Fruit fly (Drosophila melanogaster): Measurements from ENCODE around the gene BG642312.

The BG642312 gene

dm6 chr3L:6233281-6233680 lies at the start of gene BG642312:
Gene BG642312, minus strand, starts transcription at chr3L:6233381.
- no peak for TF ChIP-seq CG8478 (optimal IDR thresholded peaks at IDR 0.05)

DNA sequence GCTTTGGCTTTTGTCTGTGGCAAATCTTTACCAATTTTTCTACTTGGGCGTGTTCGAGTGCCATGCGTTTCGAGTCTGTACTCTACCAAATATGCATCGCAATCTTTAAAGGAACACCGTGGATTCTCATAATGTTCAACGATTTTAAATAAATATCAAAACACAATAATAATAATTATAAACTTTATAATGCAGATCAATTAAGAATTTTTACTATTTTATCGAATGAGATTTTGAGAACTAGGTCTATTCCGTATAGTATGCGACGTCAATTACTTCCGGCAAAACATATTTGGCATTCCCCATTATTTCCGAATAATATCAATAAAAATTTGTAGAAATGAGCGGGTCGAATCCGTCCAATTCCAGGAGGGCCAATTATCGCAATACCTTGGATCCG lies 42.3 kb upstream of the BG642312 start, which contains the start of gene CG43168:
Gene CG43168, plus strand, starts transcription at position 301 of the 400 bp plus-strand sequence.
- no peak for TF ChIP-seq CTCF (optimal IDR thresholded peaks at IDR 0.05)
- no peak for TF ChIP-seq CG8478 (optimal IDR thresholded peaks at IDR 0.05)

DNA sequence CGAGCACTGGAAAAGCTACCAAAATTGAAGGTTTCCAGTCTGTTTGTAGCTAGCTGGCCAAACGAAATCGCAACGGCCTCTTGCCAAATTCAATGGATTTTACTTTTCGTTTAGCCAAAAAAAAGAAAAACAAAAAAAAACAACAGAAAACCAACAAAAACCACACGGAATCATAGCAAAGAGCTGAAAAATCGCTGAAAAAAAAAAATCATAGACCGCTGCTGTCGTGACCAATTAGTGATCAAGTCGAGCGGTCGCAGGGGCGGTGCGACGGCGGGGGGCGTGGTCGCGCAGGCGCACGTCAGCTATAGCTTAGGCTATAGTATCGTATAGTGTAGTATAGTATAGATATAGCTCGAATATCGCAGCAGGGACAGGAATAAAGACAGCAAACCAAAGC lies 41.7 kb upstream of the BG642312 start:
- TF ChIP-seq CTCF (optimal IDR thresholded peaks at IDR 0.05) (no peak), CG8478 (optimal IDR thresholded peaks at IDR 0.05) (no peak)

- TF ChIP-seq CG8478 (optimal IDR thresholded peaks at IDR 0.05) (no peak), CTCF (optimal IDR thresholded peaks at IDR 0.05) (no peak)
Measured at dm6 chr3L:6270283-6270682, 37.1 kb upstream of the BG642312 start.

dm6 chr3L:6269003-6269402 lies 35.8 kb upstream of the BG642312 start:
- TF ChIP-seq CTCF (optimal IDR thresholded peaks at IDR 0.05) (no peak), CG8478 (optimal IDR thresholded peaks at IDR 0.05) (no peak)

DNA sequence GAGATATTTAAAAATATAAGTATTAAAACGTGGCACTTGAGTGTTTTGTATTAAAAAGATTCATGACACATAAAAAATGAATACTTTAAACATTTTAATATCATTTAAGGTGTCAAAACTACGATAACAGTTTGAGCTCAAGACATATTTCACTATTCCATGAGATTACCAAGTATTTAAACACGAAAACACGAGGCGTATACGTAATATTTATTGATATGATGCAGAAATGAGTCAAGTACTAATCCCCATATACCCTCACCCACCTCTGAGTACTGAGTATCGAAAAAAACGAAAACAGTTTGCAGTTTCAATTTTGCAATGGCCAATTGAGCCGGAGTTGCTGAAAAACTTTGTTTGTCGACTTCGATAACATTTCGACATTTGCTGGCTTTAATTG lies 34.9 kb upstream of the BG642312 start:
- no peak for TF ChIP-seq CG8478 (optimal IDR thresholded peaks at IDR 0.05)
- no peak for TF ChIP-seq CTCF (optimal IDR thresholded peaks at IDR 0.05)

DNA sequence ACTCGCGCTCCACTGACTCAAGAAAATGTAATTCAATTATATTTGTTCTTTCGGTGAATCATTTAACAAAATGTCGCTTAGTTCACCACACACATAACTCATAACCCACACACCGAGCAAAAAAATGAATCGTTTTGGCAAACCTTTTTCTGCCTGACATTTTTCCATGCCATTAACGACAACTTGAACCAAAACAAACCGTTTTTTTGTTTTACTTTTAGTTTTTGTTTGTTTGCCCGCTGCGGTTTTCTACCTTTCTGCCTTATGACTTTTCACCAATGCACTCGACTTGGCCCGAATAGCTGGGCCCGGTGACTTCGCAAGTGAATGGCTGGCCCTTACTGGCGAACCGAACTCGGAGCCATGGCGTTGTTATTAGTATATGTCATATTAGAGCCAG lies 34.3 kb upstream of the BG642312 start:
- TF ChIP-seq CTCF (optimal IDR thresholded peaks at IDR 0.05): no peak
- no peak for TF ChIP-seq CG8478 (optimal IDR thresholded peaks at IDR 0.05)

DNA sequence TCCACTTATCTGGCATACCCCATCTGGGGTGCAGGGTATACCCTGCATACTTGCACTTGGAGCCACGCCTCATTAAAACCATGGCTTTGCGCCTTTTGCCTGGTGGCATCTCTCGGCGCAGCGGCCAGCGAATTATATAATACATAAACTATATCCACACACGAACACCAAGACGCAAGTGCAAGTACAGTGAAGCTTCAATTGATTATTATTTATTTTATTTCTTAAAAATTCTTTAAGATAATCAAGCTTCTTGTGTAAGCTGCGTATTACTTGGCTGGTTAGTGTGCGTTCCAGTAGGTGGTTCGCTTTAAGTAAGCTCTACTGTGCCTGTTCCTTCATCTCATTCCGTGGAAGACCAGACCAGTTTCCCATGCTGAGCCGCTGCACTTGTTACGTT lies 33.1 kb upstream of the BG642312 start:
- TF ChIP-seq CG8478 (optimal IDR thresholded peaks at IDR 0.05): no peak
- TF ChIP-seq CTCF (optimal IDR thresholded peaks at IDR 0.05): no peak

DNA sequence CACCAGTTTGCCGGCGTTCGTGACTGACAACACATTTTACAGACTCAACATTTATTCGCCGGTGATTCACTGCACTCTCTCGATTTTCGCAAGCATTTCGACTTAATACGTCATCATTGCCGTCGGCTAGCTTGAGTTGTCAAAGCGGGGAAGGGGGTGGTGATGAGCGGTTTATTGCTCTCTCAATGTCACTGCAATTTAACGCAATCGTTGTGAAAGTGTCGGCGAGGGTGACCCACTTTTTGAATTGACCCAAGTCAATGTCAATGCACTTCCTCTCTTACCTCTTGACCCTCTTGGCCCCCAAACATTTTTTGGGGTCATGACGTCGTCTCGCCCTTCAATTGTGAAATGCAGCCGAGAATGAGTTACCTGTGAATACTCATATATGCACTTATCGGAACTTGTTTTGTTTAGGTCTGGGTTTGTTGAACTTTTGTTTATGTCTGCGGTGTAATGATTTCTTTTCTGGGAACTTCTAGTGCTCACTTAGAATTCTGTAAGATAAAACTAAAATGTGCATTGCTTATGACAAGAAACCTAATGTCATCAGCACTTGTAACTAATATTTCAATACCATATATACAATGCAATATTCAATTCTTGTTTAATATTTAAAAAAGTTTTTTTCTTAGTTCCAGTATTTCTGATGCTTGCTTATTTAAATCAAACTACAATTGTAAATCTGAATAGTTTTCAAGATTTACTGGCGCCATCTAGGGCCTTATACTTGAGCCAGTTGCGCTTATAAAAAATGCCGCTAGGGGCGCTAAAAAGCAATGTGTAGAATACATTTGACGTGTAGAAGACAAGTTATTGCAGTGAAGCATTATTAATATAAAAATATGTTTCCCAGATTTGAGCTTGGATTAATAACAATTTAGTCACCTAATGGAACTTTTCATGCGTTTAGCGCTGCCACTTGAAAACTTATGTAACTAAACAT lies 31.0 kb upstream of the BG642312 start:
- TF ChIP-seq CTCF (optimal IDR thresholded peaks at IDR 0.05) (peak; percentile 80 to 95), CG8478 (optimal IDR thresholded peaks at IDR 0.05) (no peak)

- no peak for TF ChIP-seq CTCF (optimal IDR thresholded peaks at IDR 0.05)
- no peak for TF ChIP-seq CG8478 (optimal IDR thresholded peaks at IDR 0.05)
Measured at dm6 chr3L:6263470-6263869, 30.3 kb upstream of the BG642312 start.

dm6 chr3L:6262644-6263404 lies 29.6 kb upstream of the BG642312 start, which contains the start of gene Ldh:
Gene Ldh, minus strand, starts transcription at chr3L:6262694.
- TF ChIP-seq CG8478 (optimal IDR thresholded peaks at IDR 0.05) (no peak), CTCF (optimal IDR thresholded peaks at IDR 0.05) (no peak)

DNA sequence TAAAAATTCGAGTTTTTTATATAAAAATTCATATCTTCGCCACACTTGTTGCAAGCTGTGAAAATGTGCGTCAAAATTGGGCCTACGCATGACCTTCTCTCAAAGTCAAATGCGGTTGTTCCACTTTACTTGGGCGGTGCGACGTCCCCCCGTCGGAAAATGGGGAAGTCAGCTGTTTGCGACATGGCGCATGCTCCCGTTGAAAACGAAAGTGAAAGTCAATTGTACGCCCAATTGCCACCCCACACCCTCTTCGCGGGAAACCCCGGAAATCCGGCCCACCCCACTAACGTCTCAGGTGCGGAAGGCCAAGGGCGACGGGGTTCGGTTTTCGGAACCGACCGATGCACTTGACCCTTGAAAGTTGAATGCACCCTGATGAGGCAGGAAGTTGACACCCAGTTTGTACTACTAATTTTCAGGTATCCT lies 28.9 kb upstream of the BG642312 start:
- TF ChIP-seq CTCF (optimal IDR thresholded peaks at IDR 0.05) (no peak), CG8478 (optimal IDR thresholded peaks at IDR 0.05) (no peak)

DNA sequence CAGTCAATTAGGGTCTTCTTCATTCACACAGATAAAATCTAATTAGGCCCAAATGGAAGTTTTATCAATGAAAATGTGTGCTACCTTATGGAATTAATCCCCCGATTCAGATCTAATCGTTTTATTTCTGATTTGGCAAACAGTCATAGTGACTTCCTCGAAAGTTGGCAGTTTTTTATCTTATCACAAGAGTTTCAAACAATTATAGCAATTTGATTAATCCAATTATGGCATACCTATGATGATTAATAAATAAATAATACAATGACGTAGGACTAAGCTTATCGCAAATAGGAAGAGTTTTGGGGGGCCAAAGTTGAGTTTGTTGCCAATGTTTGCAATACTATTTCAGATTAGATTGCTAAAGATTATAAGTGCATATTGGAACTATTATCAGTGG lies 28.0 kb upstream of the BG642312 start:
- TF ChIP-seq CTCF (optimal IDR thresholded peaks at IDR 0.05) (no peak), CG8478 (optimal IDR thresholded peaks at IDR 0.05) (no peak)

dm6 chr3L:6258660-6259059 lies 25.5 kb upstream of the BG642312 start, which contains the start of gene CG10163:
Gene CG10163, minus strand, starts transcription at chr3L:6258760.
- TF ChIP-seq CTCF (optimal IDR thresholded peaks at IDR 0.05) (no peak), CG8478 (optimal IDR thresholded peaks at IDR 0.05) (no peak)

dm6 chr3L:6256408-6257188 lies 23.4 kb upstream of the BG642312 start, which contains the start of gene Best2:
Gene Best2, minus strand, starts transcription at chr3L:6256665.
- TF ChIP-seq CTCF (optimal IDR thresholded peaks at IDR 0.05): no peak
- no peak for TF ChIP-seq CG8478 (optimal IDR thresholded peaks at IDR 0.05)
